Worm (Caenorhabditis elegans): ENCODE data around the gene C37C3.17.
A peak's percentile ranks its signal among the peaks of the same experiment; 100 is the strongest.

Gene C37C3.17

ce11 chrV:7820270-7820669 lies 41.4 kb downstream of the C37C3.17 start, which contains the start of gene lbp-4 (continued):
- TF ChIP-seq lin-15B (tag; optimal IDR thresholded peaks at IDR 0.05) (peak; percentile 26), lin-39 (tag; optimal IDR thresholded peaks at IDR 0.05) (no peak), snpc-4 (tag; optimal IDR thresholded peaks at IDR 0.05) (peak; percentile 3), ces-1 (GFP tag; optimal IDR thresholded peaks at IDR 0.05) (no peak), tbx-2 (tag; optimal IDR thresholded peaks at IDR 0.05) (peak; percentile 15), lin-13 (GFP tag; optimal IDR thresholded peaks at IDR 0.05) (peak; percentile 20), zag-1 (tag; optimal IDR thresholded peaks at IDR 0.05) (no peak), elt-3 (tag; optimal IDR thresholded peaks at IDR 0.05) (peak in 1 of 6 experiments; percentile 17), sox-4 (tag; optimal IDR thresholded peaks at IDR 0.05) (no peak), skn-1 (tag; optimal IDR thresholded peaks at IDR 0.05) (peak; percentile 12), C34B4.2 (tag; optimal IDR thresholded peaks at IDR 0.05) (no peak), pag-3 (tag; optimal IDR thresholded peaks at IDR 0.05; ENCODE audit: borderline replicate concordance, insufficient read depth) (peak; percentile 25), F16B12.6 (tag; optimal IDR thresholded peaks at IDR 0.05) (peak; percentile 3), ztf-11 (tag; optimal IDR thresholded peaks at IDR 0.05) (peak in 1 of 2 experiments; percentile 33), lir-3 (tag; optimal IDR thresholded peaks at IDR 0.05; ENCODE audit: poor library complexity) (peak; percentile 40), mep-1 (tag; optimal IDR thresholded peaks at IDR 0.05) (no peak), ceh-8 (GFP tag; optimal IDR thresholded peaks at IDR 0.05) (no peak), lin-35 (GFP tag; optimal IDR thresholded peaks at IDR 0.05) (peak; percentile 44 to 78), nhr-77 (tag; optimal IDR thresholded peaks at IDR 0.05) (peak; percentile 23), unc-130 (tag; optimal IDR thresholded peaks at IDR 0.05) (peak; percentile 63), dpl-1 (GFP tag; optimal IDR thresholded peaks at IDR 0.05) (peak in 2 of 3 experiments; percentile 19 to 50), rnt-1 (tag; optimal IDR thresholded peaks at IDR 0.05) (peak; percentile 49)

ce11 chrV:7819585-7819984 lies 42.1 kb downstream of the C37C3.17 start:
- TF ChIP-seq nhr-12 (tag; optimal IDR thresholded peaks at IDR 0.05) = no peak
- TF ChIP-seq ceh-8 (GFP tag; optimal IDR thresholded peaks at IDR 0.05) = no peak
- no peak for TF ChIP-seq efl-1 (optimal IDR thresholded peaks at IDR 0.05)
- TF ChIP-seq efl-1 (GFP tag; optimal IDR thresholded peaks at IDR 0.05 in 1 of 2) = no peak
- TF ChIP-seq ceh-88 (GFP tag; IDR thresholded peaks at IDR 0.05) = no peak
- TF ChIP-seq dsc-1 (tag; optimal IDR thresholded peaks at IDR 0.05) = no peak
- peak; percentile 3 for TF ChIP-seq nhr-71 (tag; optimal IDR thresholded peaks at IDR 0.05)
- TF ChIP-seq tbx-2 (tag; optimal IDR thresholded peaks at IDR 0.05) = no peak
- no peak for TF ChIP-seq dpl-1 (GFP tag; optimal IDR thresholded peaks at IDR 0.05)
- TF ChIP-seq egl-13 (tag; optimal IDR thresholded peaks at IDR 0.05) = no peak
- no peak for TF ChIP-seq lin-15B (tag; optimal IDR thresholded peaks at IDR 0.05)
- TF ChIP-seq hlh-17 (GFP tag; optimal IDR thresholded peaks at IDR 0.05; ENCODE audit: borderline replicate concordance) = no peak
- TF ChIP-seq vab-15 (tag; optimal IDR thresholded peaks at IDR 0.05) = no peak
- no peak for TF ChIP-seq skn-1 (tag; optimal IDR thresholded peaks at IDR 0.05)
- no peak for TF ChIP-seq isw-1 (GFP tag; IDR thresholded peaks at IDR 0.05)
- TF ChIP-seq jun-1 (tag; optimal IDR thresholded peaks at IDR 0.05) = no peak
- TF ChIP-seq mab-9 (GFP tag; IDR thresholded peaks at IDR 0.05) = no peak
- TF ChIP-seq blmp-1 (tag; optimal IDR thresholded peaks at IDR 0.05) = no peak
- peak in 1 of 3 experiments; percentile 16 for TF ChIP-seq ceh-82 (tag; optimal IDR thresholded peaks at IDR 0.05)
- TF ChIP-seq fkh-8 (tag; optimal IDR thresholded peaks at IDR 0.05) = peak; percentile 9
- TF ChIP-seq snu-23 (GFP tag; optimal IDR thresholded peaks at IDR 0.05) = no peak
- no peak for TF ChIP-seq ztf-11 (tag; optimal IDR thresholded peaks at IDR 0.05)
- TF ChIP-seq fkh-10 (GFP tag; optimal IDR thresholded peaks at IDR 0.05) = peak; percentile 68
- no peak for TF ChIP-seq pqm-1 (tag; optimal IDR thresholded peaks at IDR 0.05)
- TF ChIP-seq alr-1 (tag; optimal IDR thresholded peaks at IDR 0.05; ENCODE audit: borderline replicate concordance) = no peak
- peak; percentile 82 for TF ChIP-seq lin-14 (GFP tag; optimal IDR thresholded peaks at IDR 0.05)
- no peak for TF ChIP-seq zip-4 (GFP tag; optimal IDR thresholded peaks at IDR 0.05)
- no peak for TF ChIP-seq lin-35 (GFP tag; optimal IDR thresholded peaks at IDR 0.05)
- no peak for TF ChIP-seq irx-1 (tag; optimal IDR thresholded peaks at IDR 0.05)
- no peak for TF ChIP-seq lir-3 (tag; optimal IDR thresholded peaks at IDR 0.05; ENCODE audit: poor library complexity)

All from whole organism, L1 larva.